Worm (Caenorhabditis elegans) whole organism, early embryonic: ENCODE data around the gene ced-10.

Source experiments
- B0310.2 ChIP-seq: sonication (generic microtip); optimal IDR thresholded peaks from 2 replicates; lab custom pipeline; 2016; ENCODE audit warnings: mild to moderate bottlenecking, missing genetic modification characterization, missing compliant biosample characterization
- F13C5.2 ChIP-seq: sonication (generic microtip); optimal IDR thresholded peaks from 2 replicates; lab custom pipeline; 2017; ENCODE audit warnings: mild to moderate bottlenecking, missing genetic modification characterization, inconsistent platforms, missing compliant biosample characterization
- ama-1 ChIP-seq: fragments of 150-350 bp; optimal IDR thresholded peaks from 2 replicates; lab custom pipeline; 2014
- ets-7 ChIP-seq: sonication (generic microtip); optimal IDR thresholded peaks from 2 replicates; lab custom pipeline; 2016; ENCODE audit warnings: missing genotype, missing genetic modification characterization, missing compliant biosample characterization
- hmbx-1 ChIP-seq: sonication (generic microtip); optimal IDR thresholded peaks from 2 replicates; lab custom pipeline; 2016; ENCODE audit warnings: mild to moderate bottlenecking, missing genetic modification characterization, missing compliant biosample characterization
- hmg-4 ChIP-seq: fragments of 200-800 bp; sonication (Bioruptor generic); optimal IDR thresholded peaks from 2 replicates; lab custom pipeline; 2018; ENCODE audit warnings: mild to moderate bottlenecking, missing genetic modification characterization, missing compliant biosample characterization
- hnd-1 ChIP-seq: sonication (generic microtip); optimal IDR thresholded peaks from 2 replicates; lab custom pipeline; 2016; ENCODE audit warnings: missing genetic modification characterization, missing compliant biosample characterization
- tbx-37 ChIP-seq: fragments of 200-800 bp; sonication (Bioruptor generic); conservative IDR thresholded peaks from 2 replicates; pipeline ENCODE4 v1.3.6; 2022; ENCODE audit warnings: missing genetic modification reagents, missing genetic modification characterization, missing compliant biosample characterization
- tra-4 ChIP-seq: sonication (generic microtip); optimal IDR thresholded peaks from 2 replicates; lab custom pipeline; 2017; ENCODE audit warnings: missing genetic modification characterization, missing compliant biosample characterization

DNA sequence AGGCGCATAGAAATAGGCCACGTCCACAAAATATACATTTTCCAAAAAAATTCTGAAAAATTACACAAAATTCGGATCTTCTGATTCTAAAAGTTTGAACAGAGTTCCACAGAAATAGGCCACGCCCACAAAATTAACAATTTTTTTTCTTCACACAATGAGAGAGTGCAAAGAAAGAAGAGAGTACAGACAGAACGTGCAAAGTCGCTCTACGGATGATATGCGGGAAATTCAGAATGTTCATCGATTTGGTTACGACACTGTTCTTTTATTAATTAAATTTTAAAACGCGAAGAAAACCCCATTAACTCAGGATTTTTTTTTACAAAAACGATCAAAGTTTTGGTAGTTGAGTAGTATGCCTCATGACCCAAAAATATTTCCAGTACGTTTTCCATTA, 23.7 kb upstream of the ced-10 start:
- TF ChIP-seq hmg-4 (GFP tag; lab: Kevin White, UChicago) (no peak), hnd-1 (tag; lab: Kevin White, UChicago) (no peak), hmbx-1 (tag; lab: Kevin White, UChicago) (no peak), B0310.2 (tag; lab: Kevin White, UChicago) (no peak), tbx-37 (GFP tag; lab: Robert Waterston, UW) (no peak), ama-1 (lab: Kevin White, UChicago) (no peak), F13C5.2 (tag; lab: Kevin White, UChicago) (no peak), ets-7 (tag; lab: Kevin White, UChicago) (no peak), tra-4 (no peak)
